Fruit fly (Drosophila melanogaster) whole organism, embryonic: ENCODE results near the gene Est-Q.
A peak's percentile ranks its signal among the peaks of the same experiment; 100 is the strongest.

Source experiments
- Antp ChIP-seq: fragments of 200-800 bp; sonication (Bioruptor generic); optimal IDR thresholded peaks from 3 replicates; lab custom pipeline; 2016; ENCODE audit warnings: missing biosample characterization, missing genetic modification characterization
- Atf-2 ChIP-seq: fragments of 200-800 bp; sonication (Bioruptor generic); optimal IDR thresholded peaks from 2 replicates; lab custom pipeline; 2016; ENCODE audit warnings: missing biosample characterization, missing genetic modification characterization
- B-H1 ChIP-seq: fragments of 200-800 bp; sonication (Bioruptor generic); IDR thresholded peaks from 3 replicates; pipeline ENCODE4 v1.3.6; 2022; ENCODE audit warnings: missing biosample characterization, missing genetic modification characterization
- Bgb ChIP-seq: fragments of 200-800 bp; sonication (Bioruptor generic); IDR thresholded peaks from 2 replicates; pipeline ENCODE4 v1.3.6; 2022; ENCODE audit warnings: missing biosample characterization, missing genetic modification characterization; ENCODE audit not compliant: partially characterized antibody
- CG10366 ChIP-seq: fragments of 200-800 bp; sonication (Bioruptor generic); IDR thresholded peaks from 2 replicates; pipeline ENCODE4 v1.3.6; 2022; ENCODE audit warnings: missing biosample characterization, missing genetic modification characterization
- CG11085 ChIP-seq: fragments of 200-800 bp; sonication (Bioruptor generic); IDR thresholded peaks from 2 replicates; pipeline ENCODE4 v1.3.6; 2022; ENCODE audit warnings: missing biosample characterization, missing genetic modification characterization
- CG15479 ChIP-seq: fragments of 200-800 bp; sonication (Bioruptor generic); optimal IDR thresholded peaks from 3 replicates; lab custom pipeline; 2019; ENCODE audit warnings: missing biosample characterization, mild to moderate bottlenecking, missing genetic modification characterization, moderate library complexity
- CG17186 ChIP-seq: fragments of 200-800 bp; sonication (Bioruptor generic); optimal IDR thresholded peaks from 3 replicates; lab custom pipeline; 2017; ENCODE audit warnings: missing biosample characterization, missing genetic modification reagents, missing genetic modification characterization
- CG2199 ChIP-seq: fragments of 200-800 bp; sonication (Bioruptor generic); IDR thresholded peaks from 3 replicates; pipeline ENCODE4 v1.3.6; 2022; ENCODE audit warnings: missing biosample characterization, missing genetic modification characterization
- CG2889 ChIP-seq: fragments of 200-800 bp; sonication (Bioruptor generic); IDR thresholded peaks from 3 replicates; pipeline ENCODE4 v1.3.6; 2022; ENCODE audit warnings: missing biosample characterization, missing genetic modification characterization
- CG30431 ChIP-seq: fragments of 200-800 bp; sonication (Bioruptor generic); optimal IDR thresholded peaks from 2 replicates; lab custom pipeline; 2017; ENCODE audit warnings: missing biosample characterization, missing genetic modification characterization
- CG6654 ChIP-seq: fragments of 200-800 bp; sonication (Bioruptor generic); optimal IDR thresholded peaks from 2 replicates; lab custom pipeline; 2017; ENCODE audit warnings: missing biosample characterization, mild to moderate bottlenecking, missing genetic modification characterization
- CG7556 ChIP-seq: fragments of 200-800 bp; sonication (Bioruptor generic); optimal IDR thresholded peaks from 2 replicates; lab custom pipeline; 2017; ENCODE audit warnings: missing biosample characterization, mild to moderate bottlenecking, missing genetic modification characterization
- Chrac-16 ChIP-seq: fragments of 200-800 bp; sonication (Bioruptor generic); optimal IDR thresholded peaks from 3 replicates; lab custom pipeline; 2016; ENCODE audit warnings: missing biosample characterization, missing genetic modification characterization
- Dek ChIP-seq: fragments of 200-800 bp; sonication (Bioruptor generic); optimal IDR thresholded peaks from 3 replicates; lab custom pipeline; 2019; ENCODE audit warnings: missing biosample characterization, mild to moderate bottlenecking, missing genetic modification characterization, moderate library complexity
- Gsc ChIP-seq: fragments of 200-800 bp; sonication (Bioruptor generic); IDR thresholded peaks from 2 replicates; pipeline ENCODE4 v1.3.6; 2022; ENCODE audit warnings: missing biosample characterization, missing genetic modification characterization
- MESR4 ChIP-seq: fragments of 200-800 bp; sonication (Bioruptor generic); optimal IDR thresholded peaks from 2 replicates; lab custom pipeline; 2018; ENCODE audit warnings: missing biosample characterization, mild to moderate bottlenecking, missing genetic modification characterization, moderate library complexity
- Mes4 ChIP-seq: fragments of 200-800 bp; sonication (Bioruptor generic); optimal IDR thresholded peaks from 2 replicates; lab custom pipeline; 2016; ENCODE audit warnings: missing biosample characterization, missing genetic modification characterization
- Myb ChIP-seq: fragments of 200-800 bp; sonication (Bioruptor generic); optimal IDR thresholded peaks from 2 replicates; lab custom pipeline; 2016; ENCODE audit warnings: missing biosample characterization, missing genetic modification characterization
- Pdp1 ChIP-seq, 2 experiments: fragments of 200-800 bp; sonication (Bioruptor generic); optimal IDR thresholded peaks; 3 replicates each; lab custom pipeline; 2016; ENCODE audit warnings: missing biosample characterization in 2 of 2, missing genetic modification characterization in 2 of 2, mild to moderate bottlenecking in 1 of 2, moderate library complexity in 1 of 2
- Ptx1 ChIP-seq: fragments of 200-800 bp; sonication (Bioruptor generic); IDR thresholded peaks from 2 replicates; pipeline ENCODE4 v1.3.6; 2022; ENCODE audit warnings: missing biosample characterization, missing genetic modification characterization
- Spps ChIP-seq: fragments of 200-800 bp; sonication (Bioruptor generic); optimal IDR thresholded peaks from 2 replicates; lab custom pipeline; 2018; ENCODE audit warnings: missing biosample characterization, mild to moderate bottlenecking, missing genetic modification characterization
- Stat92E ChIP-seq, 3 experiments: fragments of >200 bp in 2 of 3; fragments of 200-800 bp in 1 of 3; sonication (Bioruptor generic) in 1 of 3; optimal IDR thresholded peaks; 2 replicates each; lab custom pipeline; 2017 to 2019; ENCODE audit warnings: missing biosample characterization in 3 of 3, missing genetic modification characterization in 3 of 3, mild to moderate bottlenecking in 1 of 3, moderate library complexity in 1 of 3
- TFAM ChIP-seq: fragments of 200-800 bp; sonication (Bioruptor generic); optimal IDR thresholded peaks from 2 replicates; lab custom pipeline; 2017; ENCODE audit warnings: missing biosample characterization, missing genetic modification characterization, inconsistent platforms
- YL-1 ChIP-seq: fragments of 200-800 bp; sonication (Bioruptor generic); optimal IDR thresholded peaks from 3 replicates; lab custom pipeline; 2017; ENCODE audit warnings: missing biosample characterization, mild to moderate bottlenecking, missing genetic modification characterization
- bbx ChIP-seq: fragments of 200-800 bp; sonication (Bioruptor generic); IDR thresholded peaks from 2 replicates; pipeline ENCODE4 v1.3.6; 2022; ENCODE audit warnings: missing biosample characterization, missing genetic modification characterization; ENCODE audit not compliant: partially characterized antibody
- bcd ChIP-seq: fragments of 200-800 bp; sonication (Bioruptor generic); optimal IDR thresholded peaks from 2 replicates; lab custom pipeline; 2017; ENCODE audit warnings: missing biosample characterization, mild to moderate bottlenecking, missing genetic modification characterization
- bigmax ChIP-seq: fragments of 200-800 bp; sonication (Bioruptor generic); optimal IDR thresholded peaks from 2 replicates; lab custom pipeline; 2018; ENCODE audit warnings: missing biosample characterization, mild to moderate bottlenecking, missing genetic modification characterization
- bowl ChIP-seq: fragments of 200-800 bp; sonication (Bioruptor generic); IDR thresholded peaks from 2 replicates; pipeline ENCODE4 v1.3.6; 2022; ENCODE audit warnings: missing biosample characterization, missing genetic modification characterization
- chinmo ChIP-seq: fragments of 200-800 bp; sonication (Bioruptor generic); IDR thresholded peaks from 4 replicates; pipeline ENCODE4 v1.3.6; 2022; ENCODE audit warnings: missing biosample characterization, missing genetic modification characterization; ENCODE audit not compliant: partially characterized antibody
- chm ChIP-seq: fragments of 200-800 bp; sonication (Bioruptor generic); IDR thresholded peaks from 2 replicates; pipeline ENCODE4 v1.3.6; 2022; ENCODE audit warnings: missing biosample characterization, missing genetic modification characterization
- en ChIP-seq: fragments of 200-800 bp; sonication (Bioruptor generic); optimal IDR thresholded peaks from 2 replicates; lab custom pipeline; 2016; ENCODE audit warnings: missing biosample characterization, missing genetic modification characterization
- fd96Cb ChIP-seq: fragments of 200-800 bp; sonication (Bioruptor generic); optimal IDR thresholded peaks from 2 replicates; lab custom pipeline; 2018; ENCODE audit warnings: missing biosample characterization, mild to moderate bottlenecking, missing genetic modification characterization, moderate library complexity
- fru ChIP-seq: fragments of >200 bp; optimal IDR thresholded peaks from 2 replicates; lab custom pipeline; 2017
- grn ChIP-seq: fragments of 200-800 bp; sonication (Bioruptor generic); optimal IDR thresholded peaks from 3 replicates; lab custom pipeline; 2017; ENCODE audit warnings: missing biosample characterization, missing genetic modification characterization
- inv ChIP-seq: fragments of 200-800 bp; sonication (Bioruptor generic); IDR thresholded peaks from 2 replicates; pipeline ENCODE4 v1.3.6; 2022; ENCODE audit warnings: missing biosample characterization, missing genetic modification characterization; ENCODE audit not compliant: partially characterized antibody
- klu ChIP-seq: fragments of 200-800 bp; sonication (Bioruptor generic); IDR thresholded peaks from 2 replicates; pipeline ENCODE4 v1.3.6; 2022; ENCODE audit warnings: missing biosample characterization, missing genetic modification characterization
- nerfin-1 ChIP-seq: fragments of 200-800 bp; sonication (Bioruptor generic); optimal IDR thresholded peaks from 3 replicates; lab custom pipeline; 2019; ENCODE audit warnings: missing biosample characterization, mild to moderate bottlenecking, missing genetic modification characterization, moderate library complexity
- p53 ChIP-seq: fragments of 200-800 bp; sonication (Bioruptor generic); optimal IDR thresholded peaks from 2 replicates; lab custom pipeline; 2016; ENCODE audit warnings: missing biosample characterization, missing genetic modification characterization
- pum ChIP-seq: fragments of 200-800 bp; sonication (Bioruptor generic); optimal IDR thresholded peaks from 2 replicates; lab custom pipeline; 2016; ENCODE audit warnings: missing biosample characterization, missing genetic modification characterization
- pzg ChIP-seq: fragments of 200-800 bp; sonication (Bioruptor generic); optimal IDR thresholded peaks from 3 replicates; lab custom pipeline; 2018; ENCODE audit warnings: missing biosample characterization, mild to moderate bottlenecking, missing genetic modification characterization, moderate library complexity
- sd ChIP-seq: fragments of 200-800 bp; sonication (Bioruptor generic); optimal IDR thresholded peaks from 3 replicates; lab custom pipeline; 2018; ENCODE audit warnings: missing biosample characterization, mild to moderate bottlenecking, missing genetic modification characterization, moderate library complexity
- sim ChIP-seq: fragments of 200-800 bp; sonication (Bioruptor generic); IDR thresholded peaks from 2 replicates; pipeline ENCODE4 v1.3.6; 2022; ENCODE audit warnings: missing biosample characterization, missing genetic modification characterization
- ssp ChIP-seq: fragments of 200-800 bp; sonication (Bioruptor generic); IDR thresholded peaks from 2 replicates; pipeline ENCODE4 v1.3.6; 2022; ENCODE audit warnings: missing biosample characterization, missing genetic modification characterization
- stc ChIP-seq: fragments of 200-800 bp; sonication (Bioruptor generic); IDR thresholded peaks from 2 replicates; pipeline ENCODE4 v1.3.6; 2022; ENCODE audit warnings: missing biosample characterization, missing genetic modification characterization
- tll ChIP-seq, 2 experiments: fragments of 200-800 bp in 1 of 2; fragments of >200 bp in 1 of 2; sonication (Bioruptor generic) in 1 of 2; optimal IDR thresholded peaks; 2 replicates each; lab custom pipeline; 2017 to 2019; ENCODE audit warnings: missing biosample characterization in 2 of 2, missing genetic modification characterization in 2 of 2, mild to moderate bottlenecking in 1 of 2, moderate library complexity in 1 of 2
- twi ChIP-seq: fragments of 200-800 bp; optimal IDR thresholded peaks from 2 replicates; lab custom pipeline; 2019; ENCODE audit warnings: missing biosample characterization, mild to moderate bottlenecking, missing genetic modification characterization, moderate library complexity
- wdn ChIP-seq: fragments of 200-800 bp; sonication (Bioruptor generic); IDR thresholded peaks from 2 replicates; pipeline ENCODE4 v1.3.6; 2022; ENCODE audit warnings: missing biosample characterization, missing genetic modification characterization
- z ChIP-seq: fragments of 200-800 bp; sonication (Bioruptor generic); IDR thresholded peaks from 3 replicates; pipeline ENCODE4 v1.3.6; 2022; ENCODE audit warnings: missing biosample characterization, missing genetic modification characterization
- zfh2 ChIP-seq: fragments of 200-800 bp; sonication (Bioruptor generic); optimal IDR thresholded peaks from 2 replicates; lab custom pipeline; 2016; ENCODE audit warnings: missing biosample characterization, missing genetic modification characterization

The Est-Q gene

DNA sequence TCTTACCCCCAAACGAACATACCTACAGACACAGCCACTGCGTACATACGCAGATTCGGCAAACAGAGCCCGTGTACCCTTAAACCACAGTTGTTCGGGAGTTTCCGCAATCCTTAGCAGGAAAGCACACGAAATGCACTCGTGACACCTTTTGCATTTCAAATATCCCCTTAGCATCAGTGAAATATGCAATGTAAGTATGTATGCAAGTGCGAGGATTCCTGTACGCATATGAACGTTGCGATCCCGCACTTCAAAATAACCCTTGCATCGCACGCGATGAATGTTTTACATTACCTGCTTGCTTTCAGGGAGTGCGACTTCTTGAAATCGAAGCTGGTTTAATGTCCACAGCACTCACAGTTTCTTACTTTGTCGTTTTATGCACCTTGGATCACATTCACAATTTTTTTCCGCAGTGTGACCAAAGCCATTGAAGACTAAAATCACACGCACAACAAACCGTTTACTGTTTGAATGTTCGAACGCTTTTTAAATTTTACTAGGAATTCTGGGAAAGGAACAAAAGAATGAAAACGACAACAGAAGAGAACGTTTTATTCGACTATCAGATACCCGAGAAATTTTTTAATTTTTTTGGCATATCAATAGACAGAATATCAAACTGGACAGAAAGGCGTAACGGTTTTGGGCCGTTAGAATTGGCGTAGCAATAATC lies 32.2 kb downstream of the Est-Q start, which contains the start of gene Mkrn1 (continued):
- TF ChIP-seq CG2199 (no peak), twi (tag; lab: Kevin White, UChicago) (no peak), ssp (GFP tag; lab: Robert Waterston, UW) (no peak), B-H1 (GFP tag; lab: Robert Waterston, UW) (no peak), bowl (GFP tag; lab: Robert Waterston, UW) (no peak), Bgb (GFP tag; lab: Robert Waterston, UW) (peak; percentile 84), fd96Cb (tag; lab: Kevin White, UChicago) (no peak), CG17186 (peak; percentile 40), chinmo (0 out of 4 replicates have a peak, but pooled peaks have one; percentile 71), bbx (GFP tag; lab: Robert Waterston, UW) (peak; percentile 77), Spps (tag; lab: Kevin White, UChicago) (no peak), bcd (GFP tag; lab: Kevin White, UChicago) (no peak), Pdp1 (GFP tag; optimal IDR thresholded peaks at IDR 0.05; lab: Kevin White, UChicago) (peak in 1 of 2 experiments; percentile 21), YL-1 (peak; percentile 60), sim (GFP tag; lab: Robert Waterston, UW) (no peak), chm (GFP tag; lab: Robert Waterston, UW) (no peak), stc (GFP tag; lab: Robert Waterston, UW) (no peak), pzg (peak; percentile 72), CG15479 (GFP tag; lab: Kevin White, UChicago) (no peak), CG2889 (no peak), CG11085 (no peak), Atf-2 (GFP tag; lab: Kevin White, UChicago) (no peak), MESR4 (GFP tag; lab: Kevin White, UChicago) (peak; percentile 97), tll (GFP tag; optimal IDR thresholded peaks at IDR 0.05; lab: Kevin White, UChicago) (no peak), Gsc (no peak), CG7556 (no peak), grn (GFP tag; lab: Kevin White, UChicago) (no peak), sd (no peak), wdn (no peak), Myb (GFP tag; lab: Kevin White, UChicago) (peak; percentile 93), CG30431 (GFP tag; lab: Kevin White, UChicago) (no peak), CG10366 (GFP tag; lab: Robert Waterston, UW) (no peak), zfh2 (GFP tag; lab: Kevin White, UChicago) (no peak), Antp (GFP tag; lab: Kevin White, UChicago) (no peak), Chrac-16 (GFP tag; lab: Kevin White, UChicago) (no peak), Stat92E (GFP tag; optimal IDR thresholded peaks at IDR 0.05; lab: Kevin White, UChicago) (peak in 1 of 3 experiments; percentile 58), inv (GFP tag; lab: Robert Waterston, UW) (peak; percentile 58; the same call in 1 of the 2 replicates)

DNA sequence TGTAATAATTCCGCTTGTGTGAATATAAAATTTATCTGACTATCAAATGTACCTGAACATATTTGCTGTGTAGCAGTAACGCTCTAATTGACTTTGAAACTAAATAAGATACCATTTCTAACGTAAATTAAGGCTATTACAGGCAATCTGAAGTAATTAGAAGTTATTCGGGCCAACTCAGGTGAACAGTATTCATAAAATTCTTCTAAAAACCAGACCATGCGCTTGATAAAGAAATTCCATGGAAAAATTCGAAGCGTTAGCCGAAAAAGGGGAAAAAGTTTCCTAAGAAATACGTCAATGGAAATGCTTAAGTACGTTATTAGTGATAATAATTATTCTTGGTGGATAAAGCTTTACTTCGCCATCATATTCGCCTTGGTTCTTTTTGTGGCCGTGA lies 33.1 kb downstream of the Est-Q start, which contains the start of gene ppk5:
Gene ppk5 (plus strand): TSS at position 301 of the 400 bp plus-strand sequence.
- no peak for TF ChIP-seq Dek (tag; lab: Kevin White, UChicago)
- TF ChIP-seq CG7556, result no peak
- no peak for TF ChIP-seq Ptx1 (GFP tag; lab: Robert Waterston, UW)
- TF ChIP-seq CG6654 (GFP tag; lab: Kevin White, UChicago), result no peak
- TF ChIP-seq pum (GFP tag; lab: Kevin White, UChicago), result no peak
- no peak for TF ChIP-seq Mes4 (GFP tag; lab: Kevin White, UChicago)
- TF ChIP-seq nerfin-1, result no peak
- no peak for TF ChIP-seq klu (GFP tag; lab: Robert Waterston, UW)
- no peak for TF ChIP-seq CG2199
- no peak for TF ChIP-seq p53 (GFP tag; lab: Kevin White, UChicago)
- TF ChIP-seq CG11085, result no peak
- no peak for TF ChIP-seq fru (lab: Kevin White, UChicago)
- TF ChIP-seq bigmax (GFP tag; lab: Kevin White, UChicago), result no peak
- TF ChIP-seq chinmo, result no peak
- TF ChIP-seq en (GFP tag; lab: Kevin White, UChicago), result no peak
- no peak for TF ChIP-seq z (GFP tag; lab: Robert Waterston, UW)
- no peak for TF ChIP-seq TFAM (GFP tag; lab: Kevin White, UChicago)
